Fruit fly (Drosophila melanogaster) whole organism, adult: Measurements from ENCODE around the gene Ubr1.

ENCODE experiments used
- CG11617 ChIP-seq: fragments of 200-800 bp; sonication (Bioruptor generic); optimal IDR thresholded peaks from 2 replicates; lab custom pipeline; 2017; ENCODE audit warnings: mild to moderate bottlenecking, missing biosample characterization, missing genetic modification reagents, missing genetic modification characterization
- CG12768 ChIP-seq: fragments of 200-800 bp; sonication (Bioruptor generic); optimal IDR thresholded peaks from 2 replicates; lab custom pipeline; 2017; ENCODE audit warnings: missing biosample characterization, missing genetic modification characterization, mild to moderate bottlenecking, moderate library complexity, missing genetic modification reagents
- CG1620 ChIP-seq: fragments of 200-800 bp; sonication (Bioruptor generic); optimal IDR thresholded peaks from 2 replicates; lab custom pipeline; 2016; ENCODE audit warnings: missing biosample characterization, missing genetic modification characterization
- CG33017 ChIP-seq: fragments of 200-800 bp; sonication (Bioruptor generic); optimal IDR thresholded peaks from 2 replicates; lab custom pipeline; 2018; ENCODE audit warnings: missing biosample characterization, mild to moderate bottlenecking, missing genetic modification characterization, moderate library complexity
- CG5204 ChIP-seq: fragments of 200-800 bp; sonication (Bioruptor generic); optimal IDR thresholded peaks from 2 replicates; lab custom pipeline; 2016; ENCODE audit warnings: missing biosample characterization, missing genetic modification characterization
- CG7045 ChIP-seq: fragments of 200-800 bp; sonication (Bioruptor generic); optimal IDR thresholded peaks from 2 replicates; lab custom pipeline; 2017; ENCODE audit warnings: missing biosample characterization, mild to moderate bottlenecking, missing genetic modification characterization
- CG7101 ChIP-seq: fragments of 200-800 bp; sonication (Bioruptor generic); optimal IDR thresholded peaks from 2 replicates; lab custom pipeline; 2018; ENCODE audit warnings: missing biosample characterization, mild to moderate bottlenecking, missing genetic modification characterization, moderate library complexity
- Clk ChIP-seq: fragments of 200-800 bp; sonication (Bioruptor generic); optimal IDR thresholded peaks from 2 replicates; lab custom pipeline; 2017; ENCODE audit warnings: missing biosample characterization, missing genetic modification characterization
- Crg-1 ChIP-seq: fragments of 200-800 bp; sonication (Bioruptor generic); optimal IDR thresholded peaks from 2 replicates; lab custom pipeline; 2016; ENCODE audit warnings: missing biosample characterization, missing genetic modification characterization
- Hr96 ChIP-seq: fragments of 200-800 bp; sonication (Bioruptor generic); optimal IDR thresholded peaks from 2 replicates; lab custom pipeline; 2016; ENCODE audit warnings: missing biosample characterization, missing genetic modification characterization
- Mnt ChIP-seq: fragments of 200-800 bp; sonication (Bioruptor generic); optimal IDR thresholded peaks from 2 replicates; lab custom pipeline; 2016; ENCODE audit warnings: missing biosample characterization, mild to moderate bottlenecking, missing genetic modification characterization
- bab1 ChIP-seq: fragments of 200-800 bp; sonication (Bioruptor generic); optimal IDR thresholded peaks from 3 replicates; lab custom pipeline; 2019; ENCODE audit warnings: missing biosample characterization, mild to moderate bottlenecking, missing genetic modification characterization, moderate library complexity
- cic ChIP-seq: fragments of 200-800 bp; sonication (Bioruptor generic); optimal IDR thresholded peaks from 2 replicates; lab custom pipeline; 2017; ENCODE audit warnings: missing biosample characterization, mild to moderate bottlenecking, missing genetic modification characterization, moderate library complexity
- cnc ChIP-seq, 2 experiments: fragments of >200 bp; optimal IDR thresholded peaks; 2 replicates each; lab custom pipeline; 2017
- kay ChIP-seq: fragments of 200-800 bp; sonication (Bioruptor generic); peaks from one replicate; lab custom pipeline; 2016; ENCODE audit warnings: missing biosample characterization, missing genetic modification characterization, borderline replicate concordance
- ovo ChIP-seq: fragments of 200-800 bp; sonication (Bioruptor generic); optimal IDR thresholded peaks from 2 replicates; lab custom pipeline; 2016; ENCODE audit warnings: missing biosample characterization, missing genetic modification characterization
- pad ChIP-seq: fragments of 200-800 bp; sonication (Bioruptor generic); optimal IDR thresholded peaks from 3 replicates; lab custom pipeline; 2017; ENCODE audit warnings: missing biosample characterization, missing genetic modification characterization, mild to moderate bottlenecking, moderate library complexity, missing genetic modification reagents
- tj ChIP-seq: fragments of 200-800 bp; sonication (Bioruptor generic); optimal IDR thresholded peaks from 3 replicates; lab custom pipeline; 2017; ENCODE audit warnings: missing biosample characterization, mild to moderate bottlenecking, missing genetic modification characterization, moderate library complexity
- toe ChIP-seq: fragments of 200-800 bp; sonication (Bioruptor generic); optimal IDR thresholded peaks from 2 replicates; lab custom pipeline; 2016; ENCODE audit warnings: missing biosample characterization, missing genetic modification characterization

The Ubr1 gene

DNA sequence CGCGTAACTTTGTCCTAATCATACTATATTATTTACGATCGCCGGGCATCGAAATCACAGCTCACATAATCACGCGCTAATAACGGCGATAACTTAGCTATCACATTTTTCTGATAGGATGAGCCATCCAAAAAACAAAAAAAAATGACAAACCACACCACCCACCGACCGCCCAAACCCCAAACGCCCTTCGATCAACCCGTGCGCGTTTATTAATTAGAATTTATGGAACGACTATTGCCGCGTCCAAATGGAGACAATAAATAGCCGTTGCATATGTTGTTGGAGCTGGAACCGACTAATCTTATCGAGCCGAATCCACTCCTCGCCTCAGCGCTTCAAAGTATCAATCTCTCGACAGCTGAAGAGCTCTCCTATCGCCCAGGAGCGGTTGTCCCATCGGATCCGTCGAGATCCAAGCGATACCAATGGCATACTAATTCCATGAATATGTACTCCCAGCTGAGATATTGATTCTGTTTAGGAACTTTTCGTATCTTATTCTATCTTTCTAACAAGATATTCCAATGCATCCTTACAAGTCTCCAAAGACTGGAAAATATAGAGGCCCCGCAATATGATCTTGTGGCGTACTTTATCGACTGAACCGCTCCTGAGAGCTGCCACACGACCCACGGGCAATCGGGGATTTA is 44.3 kb downstream of the Ubr1 start:
- peak; percentile 15 for TF ChIP-seq Hr96
- TF ChIP-seq cic (GFP tag; lab: Kevin White, UChicago): no peak
- no peak for TF ChIP-seq tj (GFP tag; lab: Kevin White, UChicago)
- peak; percentile 7 for TF ChIP-seq CG7101 (tag; lab: Kevin White, UChicago)
- no peak for TF ChIP-seq CG11617 (GFP tag; lab: Kevin White, UChicago)
- TF ChIP-seq cnc (optimal IDR thresholded peaks at IDR 0.05; lab: Kevin White, UChicago): no peak

- TF ChIP-seq cic (GFP tag; lab: Kevin White, UChicago) (no peak), tj (GFP tag; lab: Kevin White, UChicago) (no peak), CG12768 (GFP tag; lab: Kevin White, UChicago) (no peak), cnc (optimal IDR thresholded peaks at IDR 0.05; lab: Kevin White, UChicago) (no peak), pad (no peak), bab1 (no peak), CG33017 (tag; lab: Kevin White, UChicago) (no peak)
Measured at dm6 chrX:16923503-16923902, 45.0 kb downstream of the Ubr1 start.

DNA sequence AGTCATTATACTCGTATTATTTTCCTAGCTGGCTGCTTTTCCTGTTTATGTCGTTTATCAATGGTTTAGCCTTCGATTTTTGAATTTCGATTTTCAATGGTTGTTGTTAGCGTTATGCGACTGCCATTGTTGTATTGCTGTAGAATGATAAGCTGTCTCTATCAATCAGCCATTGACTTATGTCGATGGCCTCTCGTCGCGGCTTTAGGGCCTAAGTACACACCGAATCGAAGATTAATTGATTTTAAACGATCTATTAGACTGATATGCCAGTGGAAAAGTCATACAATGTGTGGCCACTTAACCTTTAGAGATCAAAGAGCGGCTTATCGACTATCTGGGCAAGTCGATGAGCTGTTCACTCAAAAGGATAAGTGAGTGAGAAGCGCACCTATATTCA is 45.9 kb downstream of the Ubr1 start:
- TF ChIP-seq tj (GFP tag; lab: Kevin White, UChicago) (no peak), cnc (optimal IDR thresholded peaks at IDR 0.05; lab: Kevin White, UChicago) (no peak), CG12768 (GFP tag; lab: Kevin White, UChicago) (no peak), CG7045 (GFP tag; lab: Kevin White, UChicago) (no peak)

- peak; percentile 5 for TF ChIP-seq cic (GFP tag; lab: Kevin White, UChicago)
- peak; percentile 55 for TF ChIP-seq CG7101 (tag; lab: Kevin White, UChicago)
- TF ChIP-seq Clk (GFP tag; lab: Kevin White, UChicago): no peak
Measured at dm6 chrX:16920682-16921286, 47.7 kb downstream of the Ubr1 start.

dm6 chrX:16918767-16919336 is 49.6 kb downstream of the Ubr1 start:
- no peak for TF ChIP-seq Mnt (GFP tag; lab: Kevin White, UChicago)
- no peak for TF ChIP-seq kay (GFP tag; lab: Kevin White, UChicago)
- no peak for TF ChIP-seq cnc (optimal IDR thresholded peaks at IDR 0.05; lab: Kevin White, UChicago)
- peak; percentile 7 for TF ChIP-seq CG7101 (tag; lab: Kevin White, UChicago)
- TF ChIP-seq Crg-1 (GFP tag; lab: Kevin White, UChicago): no peak
- no peak for TF ChIP-seq CG12768 (GFP tag; lab: Kevin White, UChicago)
- no peak for TF ChIP-seq CG7045 (GFP tag; lab: Kevin White, UChicago)

dm6 chrX:16917462-16917861 is 51.0 kb downstream of the Ubr1 start:
- TF ChIP-seq CG12768 (GFP tag; lab: Kevin White, UChicago) (no peak), ovo (GFP tag; lab: Kevin White, UChicago) (no peak), toe (GFP tag; lab: Kevin White, UChicago) (no peak), CG7045 (GFP tag; lab: Kevin White, UChicago) (no peak), Hr96 (no peak), Mnt (GFP tag; lab: Kevin White, UChicago) (no peak), CG1620 (no peak), Clk (GFP tag; lab: Kevin White, UChicago) (no peak), CG5204 (GFP tag; lab: Kevin White, UChicago) (no peak), CG33017 (tag; lab: Kevin White, UChicago) (no peak), cic (GFP tag; lab: Kevin White, UChicago) (no peak), pad (no peak)

DNA sequence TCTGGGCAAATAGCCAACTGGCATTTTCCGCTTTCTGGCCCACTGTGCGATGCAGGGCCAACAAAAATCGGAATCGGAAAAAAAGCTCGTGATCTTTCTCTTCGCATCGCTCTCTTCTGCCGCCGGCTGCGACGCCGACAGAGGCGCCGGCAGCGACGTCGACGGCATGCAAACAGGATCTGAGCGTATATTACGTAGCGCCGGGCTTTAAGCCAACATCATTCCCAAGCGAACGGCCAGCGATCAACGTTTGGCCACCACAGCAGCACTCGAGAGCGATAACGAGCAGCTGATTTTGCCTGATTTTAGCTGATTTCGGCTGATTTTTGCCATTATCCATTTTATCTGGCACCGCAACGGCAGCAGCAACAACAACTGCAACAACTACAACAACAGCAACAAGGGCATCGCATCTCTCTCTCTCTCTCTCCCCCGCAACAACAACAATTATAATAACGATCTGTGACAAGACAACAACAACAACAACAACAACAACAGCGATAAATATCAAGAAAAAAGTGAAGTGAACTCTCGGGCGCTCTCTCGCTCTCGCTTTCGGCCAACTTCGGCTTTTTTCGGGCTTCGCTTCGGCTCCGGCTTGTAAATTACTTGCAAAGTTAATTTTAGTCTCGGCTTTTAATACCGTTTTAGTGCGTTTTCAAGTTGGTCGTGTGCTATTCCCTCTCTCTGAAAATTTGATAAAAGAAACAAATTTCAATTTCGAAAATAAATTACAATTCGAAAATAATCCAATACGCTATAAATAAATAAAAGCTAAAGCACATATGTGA is 55.3 kb downstream of the Ubr1 start, which contains the start of gene CG4928:
CG4928 (plus strand) TSS at position 216 of the 791 bp plus-strand sequence.
- peak; percentile 35 for TF ChIP-seq tj (GFP tag; lab: Kevin White, UChicago)
- no peak for TF ChIP-seq cnc (optimal IDR thresholded peaks at IDR 0.05; lab: Kevin White, UChicago)
- no peak for TF ChIP-seq CG7101 (tag; lab: Kevin White, UChicago)
- TF ChIP-seq Clk (GFP tag; lab: Kevin White, UChicago): no peak
- no peak for TF ChIP-seq pad
- peak; percentile 9 for TF ChIP-seq ovo (GFP tag; lab: Kevin White, UChicago)
- no peak for TF ChIP-seq CG5204 (GFP tag; lab: Kevin White, UChicago)
